Fruit fly (Drosophila melanogaster): ENCODE measurements around the gene CG17298.

CG17298 gene

DNA sequence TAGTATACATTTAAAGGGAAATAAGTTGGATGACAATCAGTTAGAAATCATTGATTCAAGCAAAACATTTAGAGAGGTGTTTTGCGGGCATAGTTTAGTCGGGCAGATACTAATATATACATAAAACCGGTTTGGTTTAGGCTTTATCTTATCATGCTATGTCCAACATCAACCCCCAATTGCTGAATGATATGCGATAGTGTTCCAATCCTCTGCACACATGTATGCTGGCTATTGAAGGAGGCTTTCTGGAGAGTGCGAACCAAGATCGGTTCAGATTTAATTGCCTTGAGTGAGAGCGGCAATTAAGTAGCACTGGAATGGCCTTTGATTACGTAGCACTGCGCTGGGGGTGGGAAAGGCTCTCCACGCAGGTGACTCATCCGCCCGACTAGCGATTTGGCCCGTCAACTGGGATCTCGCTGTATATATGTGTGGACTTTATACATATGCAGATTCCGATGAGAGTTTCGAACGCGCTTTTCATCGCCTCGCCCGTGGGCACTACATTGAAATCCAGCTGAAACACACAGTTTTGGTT, 15.0 kb upstream of the CG17298 start (continued):
- TF ChIP-seq da (GFP tag; optimal IDR thresholded peaks at IDR 0.05) (no peak), Dip2 (GFP tag; IDR thresholded peaks at IDR 0.05) (no peak), CG13296 (GFP tag; optimal IDR thresholded peaks at IDR 0.05) (no peak), sr (GFP tag; IDR thresholded peaks at IDR 0.05) (no peak), CG11247 (GFP tag; IDR thresholded peaks at IDR 0.05) (no peak), nom (GFP tag; optimal IDR thresholded peaks at IDR 0.05) (peak; percentile 81), ftz-f1 (GFP tag; optimal IDR thresholded peaks at IDR 0.05) (no peak), mirr (GFP tag; optimal IDR thresholded peaks at IDR 0.05) (peak; percentile 78), CG15011 (GFP tag; optimal IDR thresholded peaks at IDR 0.05) (no peak), CG7987 (GFP tag; optimal IDR thresholded peaks at IDR 0.05) (no peak), CG8359 (GFP tag; optimal IDR thresholded peaks at IDR 0.05; ENCODE audit: borderline replicate concordance) (no peak), CG34376 (GFP tag; optimal IDR thresholded peaks at IDR 0.05) (peak; percentile 56), tx (GFP tag; optimal IDR thresholded peaks at IDR 0.05) (no peak), slou (GFP tag; optimal IDR thresholded peaks at IDR 0.05) (no peak), Dp (GFP tag; optimal IDR thresholded peaks at IDR 0.05) (no peak), exex (tag; optimal IDR thresholded peaks at IDR 0.05) (peak; percentile 53), CG18619 (GFP tag; optimal IDR thresholded peaks at IDR 0.05) (no peak), CG6272 (GFP tag; IDR thresholded peaks at IDR 0.05) (no peak), eve (GFP tag; optimal IDR thresholded peaks at IDR 0.05) (no peak), pros (GFP tag; optimal IDR thresholded peaks at IDR 0.05) (peak; percentile 29), Optix (GFP tag; IDR thresholded peaks at IDR 0.05) (0 out of 3 replicates have a peak, but pooled peaks have one; percentile 29), amos (GFP tag; IDR thresholded peaks at IDR 0.05; ENCODE audit: partially characterized antibody) (no peak), CG14667 (GFP tag; IDR thresholded peaks at IDR 0.05) (no peak), Ets97D (GFP tag; optimal IDR thresholded peaks at IDR 0.05) (no peak), Pdp1 (GFP tag; optimal IDR thresholded peaks at IDR 0.05) (peak in 1 of 2 experiments; percentile 41), CG5180 (GFP tag; optimal IDR thresholded peaks at IDR 0.05) (peak; percentile 55), Atf6 (GFP tag; IDR thresholded peaks at IDR 0.05) (0 out of 2 replicates have a peak, but pooled peaks have one; percentile 19), z (GFP tag; IDR thresholded peaks at IDR 0.05) (no peak), CG10462 (GFP tag; optimal IDR thresholded peaks at IDR 0.05) (no peak), cg (GFP tag; optimal IDR thresholded peaks at IDR 0.05) (peak; percentile 9), Antp (GFP tag; optimal IDR thresholded peaks at IDR 0.05) (no peak), CG12744 (GFP tag; optimal IDR thresholded peaks at IDR 0.05) (no peak), Dbx (GFP tag; IDR thresholded peaks at IDR 0.05) (no peak), Nf-YB (GFP tag; optimal IDR thresholded peaks at IDR 0.05) (no peak), CG30403 (GFP tag; optimal IDR thresholded peaks at IDR 0.05) (no peak)

dm6 chr3R:21268873-21269272, 14.1 kb upstream of the CG17298 start, which contains the start of gene Rab1:
Rab1 (minus strand) TSS chr3R:21269060.
- TF ChIP-seq CG12071 (GFP tag; optimal IDR thresholded peaks at IDR 0.05), result peak; percentile 47
- no peak for TF ChIP-seq HLH3B (GFP tag; IDR thresholded peaks at IDR 0.05)
- peak; percentile 94 for TF ChIP-seq CG7928 (GFP tag; optimal IDR thresholded peaks at IDR 0.05)
- TF ChIP-seq org-1 (GFP tag; optimal IDR thresholded peaks at IDR 0.05), result no peak
- TF ChIP-seq CG11695 (GFP tag; IDR thresholded peaks at IDR 0.05), result no peak
- TF ChIP-seq ken (GFP tag; IDR thresholded peaks at IDR 0.05), result no peak
- peak in 1 of 2 experiments; percentile 2 for TF ChIP-seq bsh (GFP tag; optimal IDR thresholded peaks at IDR 0.05)
- 0 out of 2 replicates have a peak, but pooled peaks have one; percentile 8 for TF ChIP-seq CG10959 (GFP tag; IDR thresholded peaks at IDR 0.05)
- no peak for TF ChIP-seq CG13775 (GFP tag; optimal IDR thresholded peaks at IDR 0.05)
- TF ChIP-seq Sry-δ (GFP tag; optimal IDR thresholded peaks at IDR 0.05), result peak; percentile 46
- no peak for TF ChIP-seq CkIIα-i1 (GFP tag; IDR thresholded peaks at IDR 0.05)
- no peak for TF ChIP-seq CG2889 (GFP tag; IDR thresholded peaks at IDR 0.05)
- TF ChIP-seq sisA (GFP tag; IDR thresholded peaks at IDR 0.05), result no peak; the same call in 1 of the 2 replicates
- peak; percentile 60 for TF ChIP-seq oc (tag; optimal IDR thresholded peaks at IDR 0.05)
- TF ChIP-seq Dbx (GFP tag; IDR thresholded peaks at IDR 0.05), result peak; percentile 70
- TF ChIP-seq zen2 (GFP tag; IDR thresholded peaks at IDR 0.05; ENCODE audit: partially characterized antibody), result no peak
- TF ChIP-seq Usf (GFP tag; optimal IDR thresholded peaks at IDR 0.05), result no peak
- peak; percentile 26 for TF ChIP-seq shn (GFP tag; optimal IDR thresholded peaks at IDR 0.05)
- no peak for TF ChIP-seq Hmx (GFP tag; optimal IDR thresholded peaks at IDR 0.05)

All from whole organism, embryonic.